Fruit fly (Drosophila melanogaster) whole organism, pupa: ENCODE results near the gene sty.

ENCODE experiments used
- CG4496 ChIP-seq: fragments of 200-800 bp; sonication (Bioruptor generic); IDR thresholded peaks from 3 replicates; pipeline ENCODE4 v1.3.6; 2022; ENCODE audit warnings: missing biosample characterization, missing genetic modification characterization
- EcR ChIP-seq: fragments of 200-800 bp; sonication (Bioruptor generic); optimal IDR thresholded peaks from 3 replicates; lab custom pipeline; 2019; ENCODE audit warnings: missing biosample characterization, missing genetic modification characterization, mild to moderate bottlenecking, moderate library complexity, missing genetic modification reagents
- fd96Ca ChIP-seq: fragments of 200-800 bp; sonication (Bioruptor generic); IDR thresholded peaks from 3 replicates; pipeline ENCODE4 v1.3.6; 2022; ENCODE audit warnings: missing biosample characterization, missing genetic modification characterization
- gl ChIP-seq: fragments of 200-800 bp; sonication (Bioruptor generic); optimal IDR thresholded peaks from 2 replicates; lab custom pipeline; 2018; ENCODE audit warnings: missing biosample characterization, mild to moderate bottlenecking, missing genetic modification characterization

- TF ChIP-seq gl (tag; lab: Kevin White, UChicago) (no peak), fd96Ca (0 out of 3 replicates have a peak, but pooled peaks have one; percentile 25), CG4496 (GFP tag; lab: Robert Waterston, UW) (peak; percentile 60), EcR (GFP tag; lab: Kevin White, UChicago) (peak; percentile 83)
Measured at dm6 chr3L:3384596-3385436, 39.9 kb downstream of the sty start.
